Fruit fly (Drosophila melanogaster) whole organism, embryonic: ENCODE measurements around the gene phol.

Source experiments
- Antp ChIP-seq: fragments of 200-800 bp; sonication (Bioruptor generic); optimal IDR thresholded peaks from 3 replicates; lab custom pipeline; 2016; ENCODE audit warnings: missing biosample characterization, missing genetic modification characterization
- Atf3 ChIP-seq: fragments of 200-800 bp; sonication (Bioruptor generic); optimal IDR thresholded peaks from 3 replicates; lab custom pipeline; 2016; ENCODE audit warnings: missing biosample characterization, missing genetic modification characterization
- Atf6 ChIP-seq: fragments of 200-800 bp; sonication (Bioruptor generic); IDR thresholded peaks from 2 replicates; pipeline ENCODE4 v1.3.6; 2022; ENCODE audit warnings: missing biosample characterization, missing genetic modification characterization
- Awh ChIP-seq: fragments of 200-800 bp; sonication (Bioruptor generic); IDR thresholded peaks from 2 replicates; pipeline ENCODE4, ENCODE4 v1.3.6; 2022; ENCODE audit warnings: missing biosample characterization, missing genetic modification characterization
- Bgb ChIP-seq: fragments of 200-800 bp; sonication (Bioruptor generic); IDR thresholded peaks from 2 replicates; pipeline ENCODE4 v1.3.6; 2022; ENCODE audit warnings: missing biosample characterization, missing genetic modification characterization; ENCODE audit not compliant: partially characterized antibody
- CG11695 ChIP-seq: fragments of 200-800 bp; sonication (Bioruptor generic); IDR thresholded peaks from 3 replicates; pipeline ENCODE4 v1.3.6; 2022; ENCODE audit warnings: missing biosample characterization, missing genetic modification characterization
- CG11696 ChIP-seq: fragments of 200-800 bp; sonication (Bioruptor generic); IDR thresholded peaks from 2 replicates; pipeline ENCODE4 v1.3.6; 2022; ENCODE audit warnings: missing biosample characterization, missing genetic modification characterization
- CG12219 ChIP-seq: fragments of 200-800 bp; sonication (Bioruptor generic); optimal IDR thresholded peaks from 3 replicates; lab custom pipeline; 2018; ENCODE audit warnings: missing biosample characterization, mild to moderate bottlenecking, missing genetic modification characterization
- CG1233 ChIP-seq: fragments of 200-800 bp; sonication (Bioruptor generic); optimal IDR thresholded peaks from 4 replicates; lab custom pipeline; 2018; ENCODE audit warnings: missing biosample characterization, mild to moderate bottlenecking, missing genetic modification characterization
- CG13287 ChIP-seq: fragments of 200-800 bp; sonication (Bioruptor generic); IDR thresholded peaks from 2 replicates; pipeline ENCODE4 v1.3.6; 2022; ENCODE audit warnings: missing biosample characterization, missing genetic modification characterization; ENCODE audit not compliant: partially characterized antibody
- CG14050 ChIP-seq: fragments of 200-800 bp; sonication (Bioruptor generic); IDR thresholded peaks from 3 replicates; pipeline ENCODE4 v1.3.6; 2022; ENCODE audit warnings: missing biosample characterization, missing genetic modification characterization
- CG14441 ChIP-seq: fragments of 200-800 bp; sonication (Bioruptor generic); IDR thresholded peaks from 2 replicates; pipeline ENCODE4 v1.3.6; 2022; ENCODE audit warnings: missing biosample characterization, missing genetic modification characterization
- CG14710 ChIP-seq: fragments of 200-800 bp; sonication (Bioruptor generic); optimal IDR thresholded peaks from 3 replicates; lab custom pipeline; 2019; ENCODE audit warnings: missing biosample characterization, mild to moderate bottlenecking, missing genetic modification characterization, moderate library complexity
- CG15514 ChIP-seq: fragments of 200-800 bp; sonication (Bioruptor generic); optimal IDR thresholded peaks from 3 replicates; lab custom pipeline; 2017; ENCODE audit warnings: missing biosample characterization, missing genetic modification characterization, mild to moderate bottlenecking, moderate library complexity, missing genetic modification reagents
- CG2875 ChIP-seq: fragments of 200-800 bp; sonication (Bioruptor generic); optimal IDR thresholded peaks from 2 replicates; lab custom pipeline; 2017; ENCODE audit warnings: missing biosample characterization, mild to moderate bottlenecking, missing genetic modification characterization, missing genetic modification reagents
- CG30020 ChIP-seq: fragments of 200-800 bp; optimal IDR thresholded peaks from 2 replicates; lab custom pipeline; 2019; ENCODE audit warnings: missing biosample characterization, mild to moderate bottlenecking, missing genetic modification characterization, moderate library complexity
- CG30431 ChIP-seq: fragments of 200-800 bp; sonication (Bioruptor generic); optimal IDR thresholded peaks from 2 replicates; lab custom pipeline; 2017; ENCODE audit warnings: missing biosample characterization, missing genetic modification characterization
- CG34422 ChIP-seq: fragments of 200-800 bp; sonication (Bioruptor generic); IDR thresholded peaks from 3 replicates; pipeline ENCODE4 v1.3.6; 2022; ENCODE audit warnings: missing biosample characterization, missing genetic modification characterization
- CG4282 ChIP-seq: fragments of 200-800 bp; sonication (Bioruptor generic); optimal IDR thresholded peaks from 2 replicates; lab custom pipeline; 2016; ENCODE audit warnings: missing biosample characterization, missing genetic modification characterization
- CG7839 ChIP-seq: fragments of 200-800 bp; sonication (Bioruptor generic); optimal IDR thresholded peaks from 3 replicates; lab custom pipeline; 2018; ENCODE audit warnings: missing biosample characterization, mild to moderate bottlenecking, missing genetic modification characterization, moderate library complexity
- CG7928 ChIP-seq: fragments of 200-800 bp; sonication (Bioruptor generic); optimal IDR thresholded peaks from 2 replicates; lab custom pipeline; 2017; ENCODE audit warnings: missing biosample characterization, mild to moderate bottlenecking, missing genetic modification characterization
- CG8359 ChIP-seq: fragments of 200-800 bp; sonication (Bioruptor generic); optimal IDR thresholded peaks from 2 replicates; lab custom pipeline; 2017; ENCODE audit warnings: missing biosample characterization, mild to moderate bottlenecking, missing genetic modification characterization, borderline replicate concordance
- CG8924 ChIP-seq: fragments of 200-800 bp; optimal IDR thresholded peaks from 3 replicates; lab custom pipeline; 2019; ENCODE audit warnings: missing biosample characterization, mild to moderate bottlenecking, missing genetic modification characterization, moderate library complexity
- CG9215 ChIP-seq: fragments of 200-800 bp; sonication (Bioruptor generic); IDR thresholded peaks from 2 replicates; pipeline ENCODE4 v1.3.6; 2022; ENCODE audit warnings: missing biosample characterization, missing genetic modification characterization
- CG9609 ChIP-seq: fragments of 200-800 bp; sonication (Bioruptor generic); optimal IDR thresholded peaks from 3 replicates; lab custom pipeline; 2016; ENCODE audit warnings: missing biosample characterization, missing genetic modification characterization
- CrebB ChIP-seq: fragments of 200-800 bp; sonication (Bioruptor generic); optimal IDR thresholded peaks from 3 replicates; lab custom pipeline; 2018; ENCODE audit warnings: missing biosample characterization, mild to moderate bottlenecking, missing genetic modification characterization
- D19A ChIP-seq: fragments of 200-800 bp; optimal IDR thresholded peaks from 3 replicates; lab custom pipeline; 2019; ENCODE audit warnings: missing biosample characterization, mild to moderate bottlenecking, missing genetic modification characterization, moderate library complexity
- Dad ChIP-seq: fragments of 200-800 bp; sonication (Bioruptor generic); optimal IDR thresholded peaks from 3 replicates; lab custom pipeline; 2016; ENCODE audit warnings: missing biosample characterization, missing genetic modification characterization
- Fer1 ChIP-seq: fragments of 200-800 bp; sonication (Bioruptor generic); optimal IDR thresholded peaks from 2 replicates; lab custom pipeline; 2017; ENCODE audit warnings: missing biosample characterization, mild to moderate bottlenecking, missing genetic modification characterization
- HHEX ChIP-seq: fragments of 200-800 bp; sonication (Bioruptor generic); optimal IDR thresholded peaks from 3 replicates; lab custom pipeline; 2017; ENCODE audit warnings: missing biosample characterization, mild to moderate bottlenecking, missing genetic modification characterization, missing genetic modification reagents
- Xrp1 ChIP-seq: fragments of 200-800 bp; sonication (Bioruptor generic); IDR thresholded peaks from 2 replicates; pipeline ENCODE4 v1.3.6; 2022; ENCODE audit warnings: missing biosample characterization, missing genetic modification characterization
- ab ChIP-seq: fragments of 200-800 bp; sonication (Bioruptor generic); optimal IDR thresholded peaks from 2 replicates; lab custom pipeline; 2016; ENCODE audit warnings: missing biosample characterization, missing genetic modification characterization
- amos ChIP-seq: fragments of 200-800 bp; sonication (Bioruptor generic); IDR thresholded peaks from 2 replicates; pipeline ENCODE4 v1.3.6; 2022; ENCODE audit warnings: missing biosample characterization, missing genetic modification characterization; ENCODE audit not compliant: partially characterized antibody
- bcd ChIP-seq: fragments of 200-800 bp; sonication (Bioruptor generic); optimal IDR thresholded peaks from 2 replicates; lab custom pipeline; 2017; ENCODE audit warnings: missing biosample characterization, mild to moderate bottlenecking, missing genetic modification characterization
- crc ChIP-seq: fragments of 200-800 bp; sonication (Bioruptor generic); optimal IDR thresholded peaks from 2 replicates; lab custom pipeline; 2016; ENCODE audit warnings: missing biosample characterization, missing genetic modification characterization
- dimm ChIP-seq: fragments of 200-800 bp; sonication (Bioruptor generic); IDR thresholded peaks from 2 replicates; pipeline ENCODE4 v1.3.6; 2022; ENCODE audit warnings: missing biosample characterization, missing genetic modification characterization
- gem ChIP-seq: fragments of 200-800 bp; sonication (Bioruptor generic); optimal IDR thresholded peaks from 2 replicates; lab custom pipeline; 2019; ENCODE audit warnings: missing biosample characterization, mild to moderate bottlenecking, missing genetic modification characterization, moderate library complexity
- insv ChIP-seq, 2 experiments: fragments of 200-800 bp; sonication (Bioruptor generic); optimal IDR thresholded peaks; 3 replicates each; lab custom pipeline; 2016 to 2018; ENCODE audit warnings: missing biosample characterization in 2 of 2, missing genetic modification characterization in 2 of 2
- lab ChIP-seq: fragments of 200-800 bp; sonication (Bioruptor generic); optimal IDR thresholded peaks from 3 replicates; lab custom pipeline; 2017; ENCODE audit warnings: missing biosample characterization, missing genetic modification characterization, mild to moderate bottlenecking, moderate library complexity, missing genetic modification reagents
- nerfin-2 ChIP-seq: fragments of 200-800 bp; sonication (Bioruptor generic); IDR thresholded peaks from 2 replicates; pipeline ENCODE4 v1.3.6; 2022; ENCODE audit warnings: missing biosample characterization, missing genetic modification characterization; ENCODE audit not compliant: partially characterized antibody
- salm ChIP-seq: fragments of 200-800 bp; sonication (Bioruptor generic); optimal IDR thresholded peaks from 2 replicates; lab custom pipeline; 2018; ENCODE audit warnings: missing biosample characterization, mild to moderate bottlenecking, missing genetic modification characterization
- sim ChIP-seq: fragments of 200-800 bp; sonication (Bioruptor generic); IDR thresholded peaks from 2 replicates; pipeline ENCODE4 v1.3.6; 2022; ENCODE audit warnings: missing biosample characterization, missing genetic modification characterization
- sna ChIP-seq: fragments of 200-800 bp; sonication (Bioruptor generic); IDR thresholded peaks from 2 replicates; pipeline ENCODE4 v1.3.6; 2022; ENCODE audit warnings: missing biosample characterization, missing genetic modification characterization; ENCODE audit not compliant: partially characterized antibody
- ssp ChIP-seq: fragments of 200-800 bp; sonication (Bioruptor generic); IDR thresholded peaks from 2 replicates; pipeline ENCODE4 v1.3.6; 2022; ENCODE audit warnings: missing biosample characterization, missing genetic modification characterization
- sug ChIP-seq: fragments of 200-800 bp; optimal IDR thresholded peaks from 2 replicates; lab custom pipeline; 2019; ENCODE audit warnings: missing biosample characterization, mild to moderate bottlenecking, missing genetic modification characterization, moderate library complexity
- tin ChIP-seq: fragments of 200-800 bp; sonication (Bioruptor generic); optimal IDR thresholded peaks from 3 replicates; lab custom pipeline; 2016; ENCODE audit warnings: missing biosample characterization, missing genetic modification characterization
- wek ChIP-seq: fragments of 200-800 bp; sonication (Bioruptor generic); optimal IDR thresholded peaks from 3 replicates; lab custom pipeline; 2018; ENCODE audit warnings: missing biosample characterization, mild to moderate bottlenecking, missing genetic modification characterization, moderate library complexity
- zfh2 ChIP-seq: fragments of 200-800 bp; sonication (Bioruptor generic); optimal IDR thresholded peaks from 2 replicates; lab custom pipeline; 2016; ENCODE audit warnings: missing biosample characterization, missing genetic modification characterization

phol gene

DNA sequence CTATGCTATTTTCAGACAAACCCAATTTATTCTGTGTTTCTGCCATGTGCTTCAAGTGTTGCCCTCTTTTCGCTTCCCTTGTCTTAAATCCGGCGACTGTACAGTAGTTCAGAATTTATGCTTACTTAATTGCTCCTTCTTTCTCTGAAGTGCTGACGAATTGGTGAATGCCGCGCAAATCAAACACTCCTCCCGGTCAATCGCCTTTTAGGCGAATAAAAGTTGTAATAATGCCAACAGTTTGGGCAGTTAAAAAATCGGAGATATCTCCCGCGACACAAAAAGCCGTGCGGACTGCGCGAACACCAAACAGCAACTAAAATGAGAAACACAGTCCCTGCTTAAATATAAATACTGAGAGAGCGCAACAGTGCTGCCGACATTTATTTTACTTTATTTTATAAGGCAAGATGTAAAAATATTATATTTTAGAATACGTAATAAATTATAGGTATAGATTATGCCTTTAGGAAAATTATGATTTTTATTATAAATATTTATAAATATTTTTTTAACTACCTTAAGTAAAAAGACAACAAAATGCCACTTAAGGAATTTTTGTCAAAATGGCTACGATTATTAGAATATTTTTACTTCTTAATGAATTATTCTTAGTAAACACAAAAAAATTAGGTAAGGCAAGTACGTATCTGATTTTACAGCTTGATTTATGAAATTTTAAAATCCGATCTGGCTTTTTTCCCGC, 49.1 kb upstream of the phol start, which contains the start of gene path (continued):
- TF ChIP-seq CG11696 (GFP tag; lab: Robert Waterston, UW), result peak; percentile 45; the same call in 1 of the 2 replicates
- no peak for TF ChIP-seq salm (tag; lab: Kevin White, UChicago)
- no peak for TF ChIP-seq Atf3 (GFP tag; lab: Kevin White, UChicago)
- TF ChIP-seq tin, result no peak
- TF ChIP-seq CG12219 (GFP tag; lab: Kevin White, UChicago), result no peak
- peak; percentile 42; the same call in 1 of the 3 replicates for TF ChIP-seq CG11695 (GFP tag; lab: Robert Waterston, UW)
- peak; percentile 57 for TF ChIP-seq Fer1
- peak; percentile 48; the same call in 1 of the 2 replicates for TF ChIP-seq Xrp1 (GFP tag; lab: Robert Waterston, UW)
- no peak for TF ChIP-seq ssp (GFP tag; lab: Robert Waterston, UW)
- TF ChIP-seq amos, result no peak; the same call in 1 of the 2 replicates
- peak; percentile 67 for TF ChIP-seq gem (tag; lab: Kevin White, UChicago)
- peak; percentile 56 for TF ChIP-seq CG7839 (tag; lab: Kevin White, UChicago)
- TF ChIP-seq CG30431, result no peak
- TF ChIP-seq CG7928 (GFP tag; lab: Kevin White, UChicago), result no peak
- peak; percentile 14 for TF ChIP-seq CG30020 (tag; lab: Kevin White, UChicago)
- peak; percentile 9 for TF ChIP-seq sug
- no peak for TF ChIP-seq ab
- TF ChIP-seq Dad (GFP tag; lab: Kevin White, UChicago), result no peak
- TF ChIP-seq CG13287 (GFP tag; lab: Robert Waterston, UW), result peak; percentile 42; the same call in 1 of the 2 replicates
- TF ChIP-seq crc (GFP tag; lab: Kevin White, UChicago), result no peak
- TF ChIP-seq CG9215, result no peak
- TF ChIP-seq CG1233 (GFP tag; lab: Kevin White, UChicago), result no peak
- peak; percentile 4 for TF ChIP-seq bcd (GFP tag; lab: Kevin White, UChicago)
- no peak for TF ChIP-seq CG8359 (GFP tag; lab: Kevin White, UChicago)
- TF ChIP-seq CG2875 (GFP tag; lab: Kevin White, UChicago), result no peak
- TF ChIP-seq CrebB (tag; lab: Kevin White, UChicago), result no peak
- peak; percentile 40 for TF ChIP-seq lab
- no peak for TF ChIP-seq HHEX (GFP tag; lab: Kevin White, UChicago)
- peak; percentile 66 for TF ChIP-seq CG14710 (tag; lab: Kevin White, UChicago)
- TF ChIP-seq CG4282 (GFP tag; lab: Kevin White, UChicago), result peak; percentile 38
- TF ChIP-seq Awh (GFP tag; lab: Robert Waterston, UW), result peak; percentile 10; the same call in 1 of the 2 replicates
- TF ChIP-seq insv (GFP tag; optimal IDR thresholded peaks at IDR 0.05; lab: Kevin White, UChicago), result peak in 1 of 2 experiments; percentile 10
- no peak for TF ChIP-seq sim
- no peak for TF ChIP-seq wek
- peak; percentile 25; the same call in 1 of the 2 replicates for TF ChIP-seq CG14441 (GFP tag; lab: Robert Waterston, UW)
- TF ChIP-seq CG9609 (GFP tag; lab: Kevin White, UChicago), result no peak
- peak; percentile 51; the same call in 1 of the 2 replicates for TF ChIP-seq Bgb (GFP tag; lab: Robert Waterston, UW)
- peak; percentile 59 for TF ChIP-seq CG8924 (tag; lab: Kevin White, UChicago)
- TF ChIP-seq Atf6 (GFP tag; lab: Robert Waterston, UW), result 0 out of 2 replicates have a peak, but pooled peaks have one; percentile 24
- TF ChIP-seq D19A (tag; lab: Kevin White, UChicago), result peak; percentile 58
- TF ChIP-seq sna (GFP tag; lab: Robert Waterston, UW), result no peak
- TF ChIP-seq zfh2, result no peak
- no peak for TF ChIP-seq Antp (GFP tag; lab: Kevin White, UChicago)
- TF ChIP-seq CG34422 (GFP tag; lab: Robert Waterston, UW), result peak; percentile 60; the same call in 1 of the 3 replicates
- 0 out of 2 replicates have a peak, but pooled peaks have one; percentile 26 for TF ChIP-seq nerfin-2
- peak; percentile 38 for TF ChIP-seq CG15514
- TF ChIP-seq CG14050 (GFP tag; lab: Robert Waterston, UW), result peak; percentile 20; the same call in 2 of the 3 replicates
- TF ChIP-seq dimm (GFP tag; lab: Robert Waterston, UW), result no peak
